Fruit fly (Drosophila melanogaster) whole organism, adult: ENCODE data around the gene CG32591.

Experiments used
- CG11617 ChIP-seq: fragments of 200-800 bp; sonication (Bioruptor generic); optimal IDR thresholded peaks from 2 replicates; lab custom pipeline; 2017; ENCODE audit warnings: mild to moderate bottlenecking, missing biosample characterization, missing genetic modification reagents, missing genetic modification characterization
- CG12768 ChIP-seq: fragments of 200-800 bp; sonication (Bioruptor generic); optimal IDR thresholded peaks from 2 replicates; lab custom pipeline; 2017; ENCODE audit warnings: missing biosample characterization, missing genetic modification characterization, mild to moderate bottlenecking, moderate library complexity, missing genetic modification reagents
- CG14711 ChIP-seq: fragments of 200-800 bp; sonication (Bioruptor generic); optimal IDR thresholded peaks from 2 replicates; lab custom pipeline; 2018; ENCODE audit warnings: missing biosample characterization, mild to moderate bottlenecking, missing genetic modification characterization, moderate library complexity
- CG1620 ChIP-seq: fragments of 200-800 bp; sonication (Bioruptor generic); optimal IDR thresholded peaks from 2 replicates; lab custom pipeline; 2016; ENCODE audit warnings: missing biosample characterization, missing genetic modification characterization
- CG33017 ChIP-seq: fragments of 200-800 bp; sonication (Bioruptor generic); optimal IDR thresholded peaks from 2 replicates; lab custom pipeline; 2018; ENCODE audit warnings: missing biosample characterization, mild to moderate bottlenecking, missing genetic modification characterization, moderate library complexity
- CG5204 ChIP-seq: fragments of 200-800 bp; sonication (Bioruptor generic); optimal IDR thresholded peaks from 2 replicates; lab custom pipeline; 2016; ENCODE audit warnings: missing biosample characterization, missing genetic modification characterization
- CG7045 ChIP-seq: fragments of 200-800 bp; sonication (Bioruptor generic); optimal IDR thresholded peaks from 2 replicates; lab custom pipeline; 2017; ENCODE audit warnings: missing biosample characterization, mild to moderate bottlenecking, missing genetic modification characterization
- CG7101 ChIP-seq: fragments of 200-800 bp; sonication (Bioruptor generic); optimal IDR thresholded peaks from 2 replicates; lab custom pipeline; 2018; ENCODE audit warnings: missing biosample characterization, mild to moderate bottlenecking, missing genetic modification characterization, moderate library complexity
- Clk ChIP-seq: fragments of 200-800 bp; sonication (Bioruptor generic); optimal IDR thresholded peaks from 2 replicates; lab custom pipeline; 2017; ENCODE audit warnings: missing biosample characterization, missing genetic modification characterization
- Crg-1 ChIP-seq: fragments of 200-800 bp; sonication (Bioruptor generic); optimal IDR thresholded peaks from 2 replicates; lab custom pipeline; 2016; ENCODE audit warnings: missing biosample characterization, missing genetic modification characterization
- Hr96 ChIP-seq: fragments of 200-800 bp; sonication (Bioruptor generic); optimal IDR thresholded peaks from 2 replicates; lab custom pipeline; 2016; ENCODE audit warnings: missing biosample characterization, missing genetic modification characterization
- Mnt ChIP-seq: fragments of 200-800 bp; sonication (Bioruptor generic); optimal IDR thresholded peaks from 2 replicates; lab custom pipeline; 2016; ENCODE audit warnings: missing biosample characterization, mild to moderate bottlenecking, missing genetic modification characterization
- bab1 ChIP-seq: fragments of 200-800 bp; sonication (Bioruptor generic); optimal IDR thresholded peaks from 3 replicates; lab custom pipeline; 2019; ENCODE audit warnings: missing biosample characterization, mild to moderate bottlenecking, missing genetic modification characterization, moderate library complexity
- cic ChIP-seq: fragments of 200-800 bp; sonication (Bioruptor generic); optimal IDR thresholded peaks from 2 replicates; lab custom pipeline; 2017; ENCODE audit warnings: missing biosample characterization, mild to moderate bottlenecking, missing genetic modification characterization, moderate library complexity
- cnc ChIP-seq, 2 experiments: fragments of >200 bp; optimal IDR thresholded peaks; 2 replicates each; lab custom pipeline; 2017
- kay ChIP-seq: fragments of 200-800 bp; sonication (Bioruptor generic); peaks from one replicate; lab custom pipeline; 2016; ENCODE audit warnings: missing biosample characterization, missing genetic modification characterization, borderline replicate concordance
- ovo ChIP-seq: fragments of 200-800 bp; sonication (Bioruptor generic); optimal IDR thresholded peaks from 2 replicates; lab custom pipeline; 2016; ENCODE audit warnings: missing biosample characterization, missing genetic modification characterization
- pad ChIP-seq: fragments of 200-800 bp; sonication (Bioruptor generic); optimal IDR thresholded peaks from 3 replicates; lab custom pipeline; 2017; ENCODE audit warnings: missing biosample characterization, missing genetic modification characterization, mild to moderate bottlenecking, moderate library complexity, missing genetic modification reagents
- tj ChIP-seq: fragments of 200-800 bp; sonication (Bioruptor generic); optimal IDR thresholded peaks from 3 replicates; lab custom pipeline; 2017; ENCODE audit warnings: missing biosample characterization, mild to moderate bottlenecking, missing genetic modification characterization, moderate library complexity
- toe ChIP-seq: fragments of 200-800 bp; sonication (Bioruptor generic); optimal IDR thresholded peaks from 2 replicates; lab custom pipeline; 2016; ENCODE audit warnings: missing biosample characterization, missing genetic modification characterization

CG32591 gene

DNA sequence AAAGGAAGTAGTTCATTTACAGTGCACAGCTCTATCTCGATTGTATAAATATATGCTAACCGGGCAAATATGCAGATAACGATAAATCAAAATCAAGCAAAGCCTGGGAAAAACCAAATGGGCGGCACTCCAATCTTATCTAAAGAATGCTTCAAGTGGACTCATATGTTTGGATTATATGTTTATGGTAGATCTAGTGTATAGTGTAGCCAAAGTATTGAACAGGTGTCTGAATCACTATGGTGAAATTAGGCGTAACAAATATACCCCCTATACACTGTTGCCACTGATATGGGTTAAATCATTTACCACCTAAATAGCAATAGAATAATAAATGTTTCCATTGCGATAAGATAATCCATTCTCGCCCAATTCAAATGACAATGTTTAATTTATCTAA, 17.8 kb upstream of the CG32591 start:
- TF ChIP-seq pad (GFP tag; lab: Kevin White, UChicago) (no peak), cic (no peak)

DNA sequence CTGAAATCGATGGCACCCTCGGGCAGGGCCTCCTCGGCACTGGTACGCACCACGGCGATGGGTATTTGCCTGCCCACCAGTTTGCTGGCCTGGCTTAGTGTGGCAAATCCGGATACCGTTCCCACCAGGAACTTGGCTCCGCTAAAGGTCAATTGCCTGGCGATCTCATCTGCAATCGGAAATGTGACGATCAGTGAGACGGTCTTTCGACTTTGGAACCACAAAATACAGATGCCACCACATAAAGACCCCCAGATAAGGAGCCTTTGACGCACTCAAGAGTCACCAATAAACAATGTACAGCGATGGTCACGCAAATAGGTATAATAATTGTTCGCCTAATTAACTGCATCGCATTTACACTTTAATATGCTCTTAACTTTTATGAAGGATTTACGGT, 7.5 kb upstream of the CG32591 start:
- no peak for TF ChIP-seq CG14711 (tag; lab: Kevin White, UChicago)
- no peak for TF ChIP-seq toe (GFP tag; lab: Kevin White, UChicago)
- TF ChIP-seq pad (GFP tag; lab: Kevin White, UChicago) = no peak
- no peak for TF ChIP-seq CG5204
- no peak for TF ChIP-seq Hr96 (GFP tag; lab: Kevin White, UChicago)
- TF ChIP-seq tj = no peak
- no peak for TF ChIP-seq CG7101 (tag; lab: Kevin White, UChicago)
- no peak for TF ChIP-seq CG12768
- TF ChIP-seq bab1 (GFP tag; lab: Kevin White, UChicago) = no peak
- TF ChIP-seq Crg-1 (GFP tag; lab: Kevin White, UChicago) = no peak
- TF ChIP-seq CG33017 (tag; lab: Kevin White, UChicago) = no peak
- TF ChIP-seq ovo (GFP tag; lab: Kevin White, UChicago) = no peak
- no peak for TF ChIP-seq cic
- no peak for TF ChIP-seq CG1620 (GFP tag; lab: Kevin White, UChicago)
- TF ChIP-seq kay (GFP tag; lab: Kevin White, UChicago) = no peak
- no peak for TF ChIP-seq CG7045
- TF ChIP-seq cnc (optimal IDR thresholded peaks at IDR 0.05; lab: Kevin White, UChicago) = no peak

DNA sequence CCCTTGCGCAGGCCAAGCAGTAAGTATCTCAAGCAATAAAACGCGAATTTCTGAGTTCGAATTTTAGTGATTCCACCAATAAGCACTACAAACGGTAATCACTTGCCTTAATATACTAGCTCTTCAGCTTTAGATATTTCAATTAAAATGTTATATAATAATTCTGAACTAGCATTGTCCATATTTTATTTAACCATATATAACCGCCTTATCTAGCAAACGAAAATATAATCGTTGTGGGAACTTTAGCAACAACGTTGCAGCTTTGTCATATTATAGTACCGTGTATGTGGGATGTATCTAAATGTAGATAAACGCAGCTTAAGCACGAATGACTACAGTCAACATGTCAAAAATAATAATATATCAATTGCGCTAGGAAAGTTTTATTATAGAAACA, 2.6 kb upstream of the CG32591 start:
- TF ChIP-seq kay (GFP tag; lab: Kevin White, UChicago) (peak; percentile 50), cnc (optimal IDR thresholded peaks at IDR 0.05; lab: Kevin White, UChicago) (no peak)

DNA sequence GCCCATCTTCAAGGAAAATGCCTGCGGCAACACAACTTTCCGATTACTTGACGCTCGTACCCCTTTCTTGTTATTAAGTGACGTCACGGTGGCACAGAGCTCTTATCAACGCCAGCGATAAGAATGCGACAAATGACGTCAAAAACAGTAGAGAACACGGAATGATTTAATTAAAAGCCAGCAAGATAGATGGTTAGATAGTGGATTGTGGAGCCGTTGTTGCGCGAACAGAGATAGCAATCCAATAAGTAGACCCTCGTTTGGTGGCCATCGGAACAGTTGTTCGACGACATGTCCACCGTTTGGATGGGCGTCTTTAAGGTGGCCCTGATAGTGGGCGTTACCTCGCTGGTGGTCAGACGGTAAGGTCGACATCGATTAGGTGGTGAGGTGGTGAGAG, 1.1 kb upstream of the CG32591 start:
- TF ChIP-seq CG5204 = no peak
- TF ChIP-seq cic = peak; percentile 26

DNA sequence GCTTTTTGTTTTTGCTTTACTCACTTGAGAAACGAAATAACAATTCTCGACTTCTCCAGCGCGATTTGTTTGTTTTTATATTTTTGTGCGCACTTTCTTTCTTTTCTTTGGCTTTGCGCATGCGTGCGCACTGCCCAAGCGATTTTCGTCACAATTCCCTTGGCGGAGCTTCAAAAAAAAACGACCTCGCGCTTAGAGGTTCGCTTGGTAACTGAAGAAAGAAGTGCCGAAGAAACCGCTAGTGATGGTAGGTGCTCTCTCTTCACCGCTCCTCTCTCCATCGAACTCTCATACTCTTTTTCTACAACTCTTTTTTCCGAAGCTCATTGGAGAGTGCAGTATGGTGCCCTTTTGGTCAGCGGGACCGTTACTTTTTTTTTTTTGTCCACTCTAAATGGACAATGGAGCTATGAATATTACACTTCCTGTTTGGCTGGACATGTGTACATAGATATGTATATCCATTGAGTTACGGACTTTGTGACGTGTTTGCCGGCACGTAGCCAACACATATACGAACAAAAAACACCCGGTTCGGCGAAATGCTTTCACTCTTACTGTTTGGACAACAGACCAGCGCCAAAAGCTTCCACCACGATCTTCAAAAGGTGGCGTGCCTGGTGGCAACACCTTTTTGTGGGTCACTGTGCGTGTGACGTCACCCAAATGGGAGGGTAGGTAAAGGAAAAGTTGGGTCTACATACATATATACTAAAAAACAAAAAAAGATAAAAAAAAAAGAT, 5.3 kb downstream of the CG32591 start, which contains the start of gene CG9503:
TSS of gene CG9503 (minus strand) at position 217 of the 743 bp plus-strand sequence.
- TF ChIP-seq ovo (GFP tag; lab: Kevin White, UChicago) = peak; percentile 35
- TF ChIP-seq tj = no peak

DNA sequence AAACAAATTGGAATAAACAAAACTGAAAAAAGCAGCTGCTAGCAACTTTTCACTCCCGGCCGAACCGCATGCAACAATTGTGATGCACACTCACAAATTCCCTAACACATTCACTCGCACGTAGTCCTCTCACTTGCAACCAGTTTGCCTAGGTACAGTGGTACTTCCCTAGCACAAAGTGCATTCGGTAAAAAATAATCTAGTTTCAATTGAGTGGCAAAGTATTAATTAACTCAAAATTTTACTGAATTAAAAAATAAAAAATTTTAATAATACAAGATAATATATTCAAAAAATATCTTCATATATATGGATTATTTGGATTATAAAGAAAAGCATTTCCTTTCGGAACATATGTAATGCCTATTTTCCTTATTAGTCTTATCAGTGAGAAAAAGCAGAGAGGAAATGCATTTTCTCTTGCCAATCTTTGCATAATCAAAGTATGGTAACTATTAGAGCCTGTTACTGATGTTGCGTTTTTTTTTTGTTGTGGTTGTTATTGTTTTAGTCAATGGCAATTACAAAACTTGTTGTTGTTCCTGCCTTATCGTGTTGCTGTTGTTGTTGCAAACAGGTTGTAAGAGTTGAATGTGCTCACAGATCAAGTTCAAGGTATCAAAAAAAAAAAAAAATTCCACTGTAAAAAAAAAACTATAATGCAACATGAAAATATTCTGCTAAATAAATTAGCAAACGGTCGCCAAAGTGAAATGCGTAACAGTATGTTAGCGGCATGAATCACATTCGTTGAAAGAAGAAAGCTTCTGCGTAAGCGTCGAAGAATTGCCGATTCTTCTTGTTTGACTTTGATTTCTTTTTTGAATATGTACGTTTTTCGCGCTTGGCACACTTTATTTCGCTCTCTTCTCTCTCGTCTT, 6.1 kb downstream of the CG32591 start:
- TF ChIP-seq kay (GFP tag; lab: Kevin White, UChicago) (no peak), tj (no peak)

DNA sequence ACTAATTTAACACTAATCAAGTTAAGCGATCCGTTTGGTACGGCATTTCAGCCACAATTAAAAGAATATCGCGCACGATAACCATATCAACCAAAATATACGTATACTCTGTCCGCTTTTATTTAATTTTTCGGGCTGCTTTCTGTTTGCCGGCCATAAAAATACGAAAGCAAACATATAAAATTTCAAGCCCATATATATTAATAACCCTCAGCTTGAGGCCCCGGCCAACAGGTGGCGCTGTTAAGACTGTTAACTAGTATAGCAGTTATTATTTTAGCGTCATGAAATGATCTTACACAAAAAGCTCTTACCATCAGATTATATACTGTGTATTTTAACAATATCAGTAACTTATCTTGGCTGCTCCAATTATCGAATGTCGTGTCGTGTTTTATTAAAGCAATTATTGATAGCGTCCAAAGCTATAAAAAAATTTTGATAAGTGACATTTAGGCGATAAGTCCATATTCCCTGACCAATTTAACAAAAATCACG, 9.9 kb downstream of the CG32591 start, which contains the start of gene Eo:
TSS of gene Eo (minus strand) at position 51 of the 498 bp plus-strand sequence.
- TF ChIP-seq cic = no peak
- TF ChIP-seq toe (GFP tag; lab: Kevin White, UChicago) = no peak
- no peak for TF ChIP-seq ovo (GFP tag; lab: Kevin White, UChicago)
- peak; percentile 3 for TF ChIP-seq bab1 (GFP tag; lab: Kevin White, UChicago)
- no peak for TF ChIP-seq CG1620 (GFP tag; lab: Kevin White, UChicago)
- peak; percentile 3 for TF ChIP-seq CG5204
- TF ChIP-seq CG7045 = no peak
- TF ChIP-seq cnc (optimal IDR thresholded peaks at IDR 0.05; lab: Kevin White, UChicago) = no peak
- no peak for TF ChIP-seq tj
- peak; percentile 0 for TF ChIP-seq CG7101 (tag; lab: Kevin White, UChicago)
- TF ChIP-seq kay (GFP tag; lab: Kevin White, UChicago) = peak; percentile 38
- no peak for TF ChIP-seq CG33017 (tag; lab: Kevin White, UChicago)
- TF ChIP-seq Crg-1 (GFP tag; lab: Kevin White, UChicago) = no peak
- TF ChIP-seq Mnt (GFP tag; lab: Kevin White, UChicago) = no peak
- peak; percentile 25 for TF ChIP-seq Hr96 (GFP tag; lab: Kevin White, UChicago)
- no peak for TF ChIP-seq CG14711 (tag; lab: Kevin White, UChicago)
- TF ChIP-seq Clk (GFP tag; lab: Kevin White, UChicago) = no peak
- no peak for TF ChIP-seq CG12768
- no peak for TF ChIP-seq CG11617 (GFP tag; lab: Kevin White, UChicago)
- no peak for TF ChIP-seq pad (GFP tag; lab: Kevin White, UChicago)
